Worm (Caenorhabditis elegans) whole organism, late embryonic: Measurements from ENCODE around the gene abf-6.

Experiments
- K02D7.2 ChIP-seq: sonication (generic microtip); optimal IDR thresholded peaks from 2 replicates; lab custom pipeline; 2017; ENCODE audit warnings: mild to moderate bottlenecking, missing genetic modification characterization, missing compliant biosample characterization
- ama-1 ChIP-seq: fragments of 150-350 bp; optimal IDR thresholded peaks from 2 replicates; lab custom pipeline; 2014
- che-1 ChIP-seq: sonication (generic microtip); optimal IDR thresholded peaks from 2 replicates; lab custom pipeline; 2016; ENCODE audit warnings: mild to moderate bottlenecking, missing genetic modification characterization, missing compliant biosample characterization
- dve-1 ChIP-seq: sonication (generic microtip); optimal IDR thresholded peaks from 2 replicates; lab custom pipeline; 2017; ENCODE audit warnings: antibody characterized with exemption, mild to moderate bottlenecking, missing genetic modification characterization, missing compliant biosample characterization
- fkh-10 ChIP-seq: fragments of 150-350 bp; optimal IDR thresholded peaks from 2 replicates; lab custom pipeline; 2014; ENCODE audit warnings: missing biosample characterization, missing genetic modification reagents, missing genetic modification characterization
- hlh-13 ChIP-seq: fragments of 200-800 bp; sonication (Bioruptor generic); optimal IDR thresholded peaks from 2 replicates; lab custom pipeline; 2018; ENCODE audit warnings: mild to moderate bottlenecking, missing genetic modification characterization, missing compliant biosample characterization
- hlh-8 ChIP-seq: sonication (generic microtip); optimal IDR thresholded peaks from 2 replicates; lab custom pipeline; 2016; ENCODE audit warnings: missing genotype, missing genetic modification characterization, missing compliant biosample characterization
- nhr-11 ChIP-seq: fragments of 150-350 bp; optimal IDR thresholded peaks from 2 replicates; lab custom pipeline; 2014; ENCODE audit warnings: missing biosample characterization, missing genetic modification characterization
- pag-3 ChIP-seq: sonication (generic microtip); optimal IDR thresholded peaks from 2 replicates; lab custom pipeline; 2016; ENCODE audit warnings: missing compliant biosample characterization, missing genetic modification characterization, borderline replicate concordance
- pha-4 ChIP-seq: fragments of 150-350 bp; optimal IDR thresholded peaks from 2 replicates; lab custom pipeline; 2018; ENCODE audit warnings: missing biosample characterization, missing genetic modification reagents, missing genetic modification characterization
- pqm-1 ChIP-seq: sonication (generic microtip); optimal IDR thresholded peaks from 2 replicates; lab custom pipeline; 2016; ENCODE audit warnings: missing genetic modification characterization, missing compliant biosample characterization
- tbx-2 ChIP-seq: sonication (generic microtip); optimal IDR thresholded peaks from 2 replicates; lab custom pipeline; 2016; ENCODE audit warnings: missing genetic modification characterization, missing compliant biosample characterization
- unc-3 ChIP-seq, 2 experiments: fragments of 200-800 bp in 1 of 2; sonication (Bioruptor generic) in 1 of 2; sonication (generic microtip) in 1 of 2; conservative IDR thresholded peaks in 1 of 2; optimal IDR thresholded peaks in 1 of 2; 2 replicates each; pipeline versions ENCODE4 v1.3.6 to Lab custom; 2016 to 2022; ENCODE audit warnings: missing compliant biosample characterization in 2 of 2, missing genetic modification characterization in 2 of 2, missing genetic modification reagents in 1 of 2
- unc-55 ChIP-seq: sonication (generic microtip); optimal IDR thresholded peaks from 2 replicates; lab custom pipeline; 2017; ENCODE audit warnings: missing biosample characterization, missing genetic modification reagents, missing genetic modification characterization

- TF ChIP-seq K02D7.2 (tag; lab: Kevin White, UChicago), result no peak
- TF ChIP-seq pqm-1 (tag; lab: Kevin White, UChicago), result no peak
- no peak for TF ChIP-seq unc-3 (GFP tag; conservative IDR thresholded peaks at IDR 0.05; lab: Robert Waterston, UW)
- TF ChIP-seq unc-3 (tag; optimal IDR thresholded peaks at IDR 0.05; lab: Kevin White, UChicago), result no peak
- TF ChIP-seq hlh-13 (GFP tag; lab: Kevin White, UChicago), result no peak
- no peak for TF ChIP-seq unc-55
- TF ChIP-seq nhr-11 (tag; lab: Kevin White, UChicago), result no peak
- TF ChIP-seq ama-1, result no peak
- no peak for TF ChIP-seq fkh-10 (GFP tag; lab: Kevin White, UChicago)
- no peak for TF ChIP-seq pha-4 (tag; lab: Kevin White, UChicago)
- no peak for TF ChIP-seq dve-1 (tag; lab: Kevin White, UChicago)
- no peak for TF ChIP-seq tbx-2 (tag; lab: Kevin White, UChicago)
- TF ChIP-seq pag-3 (tag; lab: Kevin White, UChicago), result no peak
- no peak for TF ChIP-seq hlh-8 (tag; lab: Kevin White, UChicago)
- TF ChIP-seq che-1 (tag; lab: Kevin White, UChicago), result no peak
These were observed 12.0 kb upstream of the abf-6 start, which contains the start of gene alh-13 for ce11 chrX:12781712-12782444.
